Fruit fly (Drosophila melanogaster) whole organism, embryonic: Measurements from ENCODE around the gene AP-1sigma.

Experiments
- Aef1 ChIP-seq: fragments of 200-800 bp; sonication (Bioruptor generic); IDR thresholded peaks from 3 replicates; pipeline ENCODE4 v1.3.6; 2022; ENCODE audit warnings: missing biosample characterization, missing genetic modification characterization
- Antp ChIP-seq: fragments of 200-800 bp; sonication (Bioruptor generic); optimal IDR thresholded peaks from 3 replicates; lab custom pipeline; 2016; ENCODE audit warnings: missing biosample characterization, missing genetic modification characterization
- Asciz ChIP-seq: fragments of 200-800 bp; sonication (Bioruptor generic); optimal IDR thresholded peaks from 2 replicates; lab custom pipeline; 2017; ENCODE audit warnings: missing biosample characterization, mild to moderate bottlenecking, missing genetic modification characterization, missing genetic modification reagents
- Atf6 ChIP-seq: fragments of 200-800 bp; sonication (Bioruptor generic); IDR thresholded peaks from 2 replicates; pipeline ENCODE4 v1.3.6; 2022; ENCODE audit warnings: missing biosample characterization, missing genetic modification characterization
- CG11093 ChIP-seq: fragments of 200-800 bp; sonication (Bioruptor generic); IDR thresholded peaks from 3 replicates; pipeline ENCODE4 v1.3.6; 2022; ENCODE audit warnings: missing biosample characterization, missing genetic modification characterization
- CG12219 ChIP-seq: fragments of 200-800 bp; sonication (Bioruptor generic); optimal IDR thresholded peaks from 3 replicates; lab custom pipeline; 2018; ENCODE audit warnings: missing biosample characterization, mild to moderate bottlenecking, missing genetic modification characterization
- CG12744 ChIP-seq: fragments of 200-800 bp; sonication (Bioruptor generic); optimal IDR thresholded peaks from 2 replicates; lab custom pipeline; 2016; ENCODE audit warnings: missing biosample characterization, missing genetic modification characterization
- CG13424 ChIP-seq: fragments of 200-800 bp; sonication (Bioruptor generic); optimal IDR thresholded peaks from 2 replicates; lab custom pipeline; 2019; ENCODE audit warnings: missing biosample characterization, mild to moderate bottlenecking, missing genetic modification characterization, moderate library complexity
- CG14441 ChIP-seq: fragments of 200-800 bp; sonication (Bioruptor generic); IDR thresholded peaks from 2 replicates; pipeline ENCODE4 v1.3.6; 2022; ENCODE audit warnings: missing biosample characterization, missing genetic modification characterization
- CG15269 ChIP-seq: fragments of 200-800 bp; sonication (Bioruptor generic); optimal IDR thresholded peaks from 2 replicates; lab custom pipeline; 2018; ENCODE audit warnings: missing biosample characterization, mild to moderate bottlenecking, missing genetic modification characterization, moderate library complexity
- CG15696 ChIP-seq: fragments of 200-800 bp; sonication (Bioruptor generic); optimal IDR thresholded peaks from 2 replicates; lab custom pipeline; 2019; ENCODE audit warnings: missing biosample characterization, mild to moderate bottlenecking, missing genetic modification characterization, moderate library complexity
- CG1603 ChIP-seq: fragments of 200-800 bp; sonication (Bioruptor generic); optimal IDR thresholded peaks from 2 replicates; lab custom pipeline; 2019; ENCODE audit warnings: missing biosample characterization, mild to moderate bottlenecking, missing genetic modification characterization, moderate library complexity
- CG16813 ChIP-seq: fragments of 200-800 bp; sonication (Bioruptor generic); IDR thresholded peaks from 3 replicates; pipeline ENCODE4 v1.3.6; 2022; ENCODE audit warnings: missing biosample characterization, missing genetic modification characterization; ENCODE audit not compliant: partially characterized antibody
- CG17328 ChIP-seq: fragments of 200-800 bp; sonication (Bioruptor generic); IDR thresholded peaks from 2 replicates; pipeline ENCODE4 v1.3.6; 2022; ENCODE audit warnings: missing biosample characterization, missing genetic modification characterization
- CG17385 ChIP-seq: fragments of 200-800 bp; sonication (Bioruptor generic); optimal IDR thresholded peaks from 3 replicates; lab custom pipeline; 2018; ENCODE audit warnings: missing biosample characterization, mild to moderate bottlenecking, missing genetic modification characterization
- CG1832 ChIP-seq: fragments of 200-800 bp; sonication (Bioruptor generic); optimal IDR thresholded peaks from 2 replicates; lab custom pipeline; 2017; ENCODE audit warnings: missing biosample characterization, mild to moderate bottlenecking, missing genetic modification characterization, inconsistent platforms
- CG31365 ChIP-seq: fragments of 200-800 bp; sonication (Bioruptor generic); optimal IDR thresholded peaks from 2 replicates; lab custom pipeline; 2018; ENCODE audit warnings: missing biosample characterization, mild to moderate bottlenecking, missing genetic modification characterization
- CG3407 ChIP-seq: fragments of 200-800 bp; sonication (Bioruptor generic); optimal IDR thresholded peaks from 2 replicates; lab custom pipeline; 2018; ENCODE audit warnings: missing biosample characterization, mild to moderate bottlenecking, missing genetic modification characterization
- CG4707 ChIP-seq: fragments of 200-800 bp; sonication (Bioruptor generic); optimal IDR thresholded peaks from 2 replicates; lab custom pipeline; 2018; ENCODE audit warnings: missing biosample characterization, mild to moderate bottlenecking, missing genetic modification characterization, moderate library complexity
- CG6654 ChIP-seq: fragments of 200-800 bp; sonication (Bioruptor generic); optimal IDR thresholded peaks from 2 replicates; lab custom pipeline; 2017; ENCODE audit warnings: missing biosample characterization, mild to moderate bottlenecking, missing genetic modification characterization
- CG6813 ChIP-seq: fragments of 200-800 bp; sonication (Bioruptor generic); optimal IDR thresholded peaks from 2 replicates; lab custom pipeline; 2017; ENCODE audit warnings: missing biosample characterization, missing genetic modification characterization, mild to moderate bottlenecking, moderate library complexity, missing genetic modification reagents
- CoRest ChIP-seq: fragments of 200-800 bp; sonication (Bioruptor generic); optimal IDR thresholded peaks from 3 replicates; lab custom pipeline; 2018; ENCODE audit warnings: missing biosample characterization, mild to moderate bottlenecking, missing genetic modification characterization, moderate library complexity
- CrebB ChIP-seq: fragments of 200-800 bp; sonication (Bioruptor generic); optimal IDR thresholded peaks from 3 replicates; lab custom pipeline; 2018; ENCODE audit warnings: missing biosample characterization, mild to moderate bottlenecking, missing genetic modification characterization
- D ChIP-seq, 2 experiments: fragments of 200-800 bp in 1 of 2; fragments of >200 bp in 1 of 2; sonication (Bioruptor generic) in 1 of 2; optimal IDR thresholded peaks; 2 replicates in 1 of 2; 3 replicates in 1 of 2; lab custom pipeline; 2017; ENCODE audit warnings: mild to moderate bottlenecking in 1 of 2, missing biosample characterization in 1 of 2, missing genetic modification characterization in 1 of 2, missing genetic modification reagents in 1 of 2
- Dbx ChIP-seq: fragments of 200-800 bp; sonication (Bioruptor generic); IDR thresholded peaks from 3 replicates; pipeline ENCODE4 v1.3.6; 2022; ENCODE audit warnings: missing biosample characterization, missing genetic modification characterization
- Gsc ChIP-seq: fragments of 200-800 bp; sonication (Bioruptor generic); IDR thresholded peaks from 2 replicates; pipeline ENCODE4 v1.3.6; 2022; ENCODE audit warnings: missing biosample characterization, missing genetic modification characterization
- HLH4C ChIP-seq: fragments of 200-800 bp; sonication (Bioruptor generic); IDR thresholded peaks from 3 replicates; pipeline ENCODE4 v1.3.6; 2022; ENCODE audit warnings: missing biosample characterization, missing genetic modification characterization; ENCODE audit not compliant: partially characterized antibody
- HmgD ChIP-seq: fragments of 200-800 bp; sonication (Bioruptor generic); optimal IDR thresholded peaks from 3 replicates; lab custom pipeline; 2016; ENCODE audit warnings: missing biosample characterization, missing genetic modification characterization
- MTF-1 ChIP-seq: fragments of 200-800 bp; sonication (Bioruptor generic); optimal IDR thresholded peaks from 2 replicates; lab custom pipeline; 2018; ENCODE audit warnings: missing biosample characterization, mild to moderate bottlenecking, missing genetic modification characterization, borderline replicate concordance
- Optix ChIP-seq: fragments of 200-800 bp; sonication (Bioruptor generic); IDR thresholded peaks from 3 replicates; pipeline ENCODE4 v1.3.6; 2022; ENCODE audit warnings: missing biosample characterization, missing genetic modification characterization
- Ravus ChIP-seq: fragments of 200-800 bp; sonication (Bioruptor generic); IDR thresholded peaks from 2 replicates; pipeline ENCODE4 v1.3.6; 2022; ENCODE audit warnings: missing biosample characterization, missing genetic modification characterization
- Sox102F ChIP-seq: fragments of 200-800 bp; sonication (Bioruptor generic); optimal IDR thresholded peaks from 2 replicates; lab custom pipeline; 2018; ENCODE audit warnings: missing biosample characterization, mild to moderate bottlenecking, missing genetic modification characterization, moderate library complexity
- Usf ChIP-seq: fragments of 200-800 bp; sonication (Bioruptor generic); optimal IDR thresholded peaks from 2 replicates; lab custom pipeline; 2017; ENCODE audit warnings: missing genotype, missing biosample characterization, missing genetic modification characterization
- abd-A ChIP-seq: fragments of 200-800 bp; sonication (Bioruptor generic); optimal IDR thresholded peaks from 3 replicates; lab custom pipeline; 2019; ENCODE audit warnings: missing biosample characterization, mild to moderate bottlenecking, missing genetic modification characterization, moderate library complexity
- en ChIP-seq: fragments of 200-800 bp; sonication (Bioruptor generic); optimal IDR thresholded peaks from 2 replicates; lab custom pipeline; 2016; ENCODE audit warnings: missing biosample characterization, missing genetic modification characterization
- ewg ChIP-seq: fragments of 200-800 bp; sonication (Bioruptor generic); optimal IDR thresholded peaks from 3 replicates; lab custom pipeline; 2017; ENCODE audit warnings: mild to moderate bottlenecking, missing biosample characterization, missing genetic modification reagents, missing genetic modification characterization
- exex ChIP-seq: fragments of 200-800 bp; sonication (Bioruptor generic); optimal IDR thresholded peaks from 4 replicates; lab custom pipeline; 2018; ENCODE audit warnings: missing biosample characterization, mild to moderate bottlenecking, missing genetic modification characterization, moderate library complexity
- fd102C ChIP-seq: fragments of 200-800 bp; sonication (Bioruptor generic); optimal IDR thresholded peaks from 2 replicates; lab custom pipeline; 2018; ENCODE audit warnings: missing biosample characterization, mild to moderate bottlenecking, missing genetic modification characterization, moderate library complexity
- fd64A ChIP-seq: fragments of 200-800 bp; sonication (Bioruptor generic); optimal IDR thresholded peaks from 3 replicates; lab custom pipeline; 2018; ENCODE audit warnings: missing biosample characterization, mild to moderate bottlenecking, missing genetic modification characterization
- gce ChIP-seq: fragments of 200-800 bp; sonication (Bioruptor generic); IDR thresholded peaks from 3 replicates; pipeline ENCODE4 v1.3.6; 2022; ENCODE audit warnings: missing biosample characterization, missing genetic modification characterization
- gfzf ChIP-seq: fragments of 200-800 bp; sonication (Bioruptor generic); optimal IDR thresholded peaks from 2 replicates; lab custom pipeline; 2016; ENCODE audit warnings: missing biosample characterization, mild to moderate bottlenecking, missing genetic modification characterization, moderate library complexity
- hth ChIP-seq: fragments of >200 bp; optimal IDR thresholded peaks from 2 replicates; lab custom pipeline; 2017; ENCODE audit warnings: inconsistent platforms
- kay ChIP-seq: fragments of 200-800 bp; sonication (Bioruptor generic); optimal IDR thresholded peaks from 2 replicates; lab custom pipeline; 2016; ENCODE audit warnings: missing biosample characterization, missing genetic modification characterization
- kni ChIP-seq: fragments of 200-800 bp; sonication (Bioruptor generic); optimal IDR thresholded peaks from 3 replicates; lab custom pipeline; 2017; ENCODE audit warnings: mild to moderate bottlenecking, missing biosample characterization, missing genetic modification reagents, missing genetic modification characterization
- lab ChIP-seq: fragments of 200-800 bp; sonication (Bioruptor generic); optimal IDR thresholded peaks from 3 replicates; lab custom pipeline; 2017; ENCODE audit warnings: missing biosample characterization, missing genetic modification characterization, mild to moderate bottlenecking, moderate library complexity, missing genetic modification reagents
- nom ChIP-seq: fragments of 200-800 bp; sonication (Bioruptor generic); optimal IDR thresholded peaks from 2 replicates; lab custom pipeline; 2017; ENCODE audit warnings: missing biosample characterization, missing genetic modification characterization, mild to moderate bottlenecking, moderate library complexity, missing genetic modification reagents
- ranshi ChIP-seq: fragments of 200-800 bp; sonication (Bioruptor generic); IDR thresholded peaks from 2 replicates; pipeline ENCODE4 v1.3.6; 2022; ENCODE audit warnings: missing biosample characterization, missing genetic modification characterization
- ssp ChIP-seq: fragments of 200-800 bp; sonication (Bioruptor generic); IDR thresholded peaks from 2 replicates; pipeline ENCODE4 v1.3.6; 2022; ENCODE audit warnings: missing biosample characterization, missing genetic modification characterization
- unc-4 ChIP-seq: fragments of 200-800 bp; sonication (Bioruptor generic); IDR thresholded peaks from 2 replicates; pipeline ENCODE4 v1.3.6; 2022; ENCODE audit warnings: missing biosample characterization, missing genetic modification characterization; ENCODE audit not compliant: partially characterized antibody
- wdn ChIP-seq: fragments of 200-800 bp; sonication (Bioruptor generic); IDR thresholded peaks from 2 replicates; pipeline ENCODE4 v1.3.6; 2022; ENCODE audit warnings: missing biosample characterization, missing genetic modification characterization
- yki ChIP-seq: fragments of >200 bp; optimal IDR thresholded peaks from 3 replicates; lab custom pipeline; 2018

AP-1sigma gene

dm6 chr3R:23947002-23947401 is 11.4 kb upstream of the AP-1sigma start (continued):
- no peak for TF ChIP-seq abd-A (tag; lab: Kevin White, UChicago)
- TF ChIP-seq CG31365 (tag; lab: Kevin White, UChicago), result peak; percentile 32
- TF ChIP-seq yki (lab: Kevin White, UChicago), result no peak
- TF ChIP-seq kni (GFP tag; lab: Kevin White, UChicago), result peak; percentile 81
- TF ChIP-seq D (optimal IDR thresholded peaks at IDR 0.05; lab: Kevin White, UChicago), result no peak
- TF ChIP-seq D (GFP tag; optimal IDR thresholded peaks at IDR 0.05; lab: Kevin White, UChicago), result peak; percentile 27
- TF ChIP-seq ranshi, result no peak
- TF ChIP-seq nom (GFP tag; lab: Kevin White, UChicago), result no peak
- peak; percentile 19 for TF ChIP-seq CG17385
- TF ChIP-seq Gsc (GFP tag; lab: Robert Waterston, UW), result no peak
- no peak for TF ChIP-seq CG1832 (GFP tag; lab: Kevin White, UChicago)
- peak; percentile 54 for TF ChIP-seq CrebB
- no peak for TF ChIP-seq en (GFP tag; lab: Kevin White, UChicago)
- TF ChIP-seq CG17328 (GFP tag; lab: Robert Waterston, UW), result no peak
- peak; percentile 31 for TF ChIP-seq CG13424 (tag; lab: Kevin White, UChicago)
- peak; percentile 54 for TF ChIP-seq CG4707
- peak; percentile 32 for TF ChIP-seq lab (GFP tag; lab: Kevin White, UChicago)
- no peak for TF ChIP-seq Atf6 (GFP tag; lab: Robert Waterston, UW)
- TF ChIP-seq fd102C (GFP tag; lab: Kevin White, UChicago), result no peak
- peak; percentile 29 for TF ChIP-seq CG12219
- TF ChIP-seq Asciz, result peak; percentile 68
- TF ChIP-seq unc-4, result no peak
- no peak for TF ChIP-seq Antp (GFP tag; lab: Kevin White, UChicago)
- TF ChIP-seq Ravus (GFP tag; lab: Robert Waterston, UW), result no peak
- TF ChIP-seq CG6654 (GFP tag; lab: Kevin White, UChicago), result no peak
- peak; percentile 56 for TF ChIP-seq fd64A (GFP tag; lab: Kevin White, UChicago)
- no peak for TF ChIP-seq wdn (GFP tag; lab: Robert Waterston, UW)
- peak; percentile 36 for TF ChIP-seq CG15696
- peak; percentile 2 for TF ChIP-seq CoRest (tag; lab: Kevin White, UChicago)
- peak; percentile 45 for TF ChIP-seq CG3407 (GFP tag; lab: Kevin White, UChicago)
- no peak for TF ChIP-seq gce (GFP tag; lab: Robert Waterston, UW)
- TF ChIP-seq CG16813 (GFP tag; lab: Robert Waterston, UW), result no peak
- TF ChIP-seq CG12744 (GFP tag; lab: Kevin White, UChicago), result no peak
- TF ChIP-seq CG11093 (GFP tag; lab: Robert Waterston, UW), result no peak
- no peak for TF ChIP-seq Usf (GFP tag; lab: Kevin White, UChicago)
- TF ChIP-seq CG1603 (tag; lab: Kevin White, UChicago), result peak; percentile 34
- TF ChIP-seq Aef1 (GFP tag; lab: Robert Waterston, UW), result no peak
- TF ChIP-seq CG15269 (tag; lab: Kevin White, UChicago), result no peak
- peak; percentile 55 for TF ChIP-seq CG6813 (GFP tag; lab: Kevin White, UChicago)
- TF ChIP-seq Sox102F (GFP tag; lab: Kevin White, UChicago), result no peak
- TF ChIP-seq Optix, result no peak
- TF ChIP-seq exex (tag; lab: Kevin White, UChicago), result peak; percentile 8
- TF ChIP-seq ssp, result no peak
- no peak for TF ChIP-seq HmgD (GFP tag; lab: Kevin White, UChicago)
- no peak for TF ChIP-seq gfzf (GFP tag; lab: Kevin White, UChicago)
- TF ChIP-seq hth (lab: Kevin White, UChicago), result no peak
- no peak for TF ChIP-seq kay
- TF ChIP-seq Dbx (GFP tag; lab: Robert Waterston, UW), result no peak
- peak; percentile 24 for TF ChIP-seq MTF-1 (GFP tag; lab: Kevin White, UChicago)
- no peak for TF ChIP-seq HLH4C (GFP tag; lab: Robert Waterston, UW)
- no peak for TF ChIP-seq CG14441
- TF ChIP-seq ewg, result peak; percentile 1
